Worm (Caenorhabditis elegans) whole organism, L3 larva: ENCODE results near the gene F10C2.7.

Experiments
- ZK546.5 ChIP-seq: sonication (generic microtip); optimal IDR thresholded peaks from 2 replicates; lab custom pipeline; 2017; ENCODE audit warnings: missing biosample characterization, missing genetic modification characterization
- ama-1 ChIP-seq: fragments of 150-350 bp; optimal IDR thresholded peaks from 2 replicates; lab custom pipeline; 2018
- ceh-28 ChIP-seq: fragments of 150-350 bp; optimal IDR thresholded peaks from 2 replicates; lab custom pipeline; 2014; ENCODE audit warnings: missing biosample characterization, missing genetic modification reagents, missing genetic modification characterization
- egl-27 ChIP-seq: sonication (generic microtip); optimal IDR thresholded peaks from 4 replicates; lab custom pipeline; 2017; ENCODE audit warnings: missing biosample characterization, missing genetic modification reagents, missing genetic modification characterization
- fkh-10 ChIP-seq: sonication (generic microtip); optimal IDR thresholded peaks from 2 replicates; lab custom pipeline; 2017; ENCODE audit warnings: missing biosample characterization, missing genetic modification reagents, missing genetic modification characterization
- fkh-2 ChIP-seq: fragments of 150-350 bp; optimal IDR thresholded peaks from 2 replicates; lab custom pipeline; 2014; ENCODE audit warnings: missing biosample characterization, missing genetic modification reagents, missing genetic modification characterization
- mdl-1 ChIP-seq: fragments of 150-350 bp; optimal IDR thresholded peaks from 2 replicates; lab custom pipeline; 2014; ENCODE audit warnings: missing biosample characterization, missing genetic modification characterization
- mml-1 ChIP-seq: fragments of 150-350 bp; sonication (generic microtip); optimal IDR thresholded peaks from 3 replicates; lab custom pipeline; 2014; ENCODE audit warnings: missing biosample characterization, missing genetic modification characterization
- nhr-11 ChIP-seq: fragments of 150-350 bp; optimal IDR thresholded peaks from 2 replicates; lab custom pipeline; 2014; ENCODE audit warnings: missing biosample characterization, missing genetic modification characterization
- pha-4 ChIP-seq: fragments of 150-350 bp; optimal IDR thresholded peaks from 2 replicates; lab custom pipeline; 2014; ENCODE audit warnings: missing biosample characterization, missing genetic modification reagents, missing genetic modification characterization
- pqm-1 ChIP-seq: fragments of 150-350 bp; optimal IDR thresholded peaks from 2 replicates; lab custom pipeline; 2017; ENCODE audit warnings: missing biosample characterization, missing genetic modification characterization, inconsistent platforms
- skn-1 ChIP-seq: fragments of 150-350 bp; optimal IDR thresholded peaks from 2 replicates; lab custom pipeline; 2014; ENCODE audit warnings: missing biosample characterization, missing genetic modification characterization
- ztf-11 ChIP-seq: fragments of 150-350 bp; optimal IDR thresholded peaks from 2 replicates; lab custom pipeline; 2014; ENCODE audit warnings: missing biosample characterization, missing genetic modification characterization
- ztf-4 ChIP-seq: fragments of 150-350 bp; optimal IDR thresholded peaks from 2 replicates; lab custom pipeline; 2014; ENCODE audit warnings: missing biosample characterization, missing genetic modification characterization

- TF ChIP-seq skn-1 (tag; lab: Kevin White, UChicago) (no peak), ama-1 (lab: Kevin White, UChicago) (no peak), fkh-10 (GFP tag; lab: Kevin White, UChicago) (no peak), ztf-4 (no peak), pha-4 (tag; lab: Kevin White, UChicago) (peak; percentile 75), ztf-11 (tag; lab: Kevin White, UChicago) (no peak), egl-27 (tag; lab: Kevin White, UChicago) (no peak), pqm-1 (peak; percentile 25), mdl-1 (tag; lab: Kevin White, UChicago) (no peak), nhr-11 (tag; lab: Kevin White, UChicago) (no peak), fkh-2 (tag; lab: Kevin White, UChicago) (no peak), ceh-28 (peak; percentile 42), ZK546.5 (tag; lab: Kevin White, UChicago) (no peak), mml-1 (tag; lab: Kevin White, UChicago) (no peak)
Measured at ce11 chrV:12100794-12101343, 47.2 kb downstream of the F10C2.7 start, which contains the start of gene nhr-154.
